Fruit fly (Drosophila melanogaster) whole organism, prepupa: ENCODE measurements around the gene stg.

Experiments used
- CG10669 ChIP-seq: fragments of 200-800 bp; sonication (Bioruptor generic); optimal IDR thresholded peaks from 3 replicates; lab custom pipeline; 2018; ENCODE audit warnings: missing biosample characterization, mild to moderate bottlenecking, missing genetic modification characterization, moderate library complexity
- CG11294 ChIP-seq: fragments of 200-800 bp; sonication (Bioruptor generic); IDR thresholded peaks from 2 replicates; pipeline ENCODE4 v1.3.6; 2022; ENCODE audit warnings: missing biosample characterization, missing genetic modification characterization
- CG11762 ChIP-seq: fragments of 200-800 bp; sonication (Bioruptor generic); optimal IDR thresholded peaks from 3 replicates; lab custom pipeline; 2016; ENCODE audit warnings: missing biosample characterization, missing genetic modification characterization; ENCODE audit not compliant: insufficient read depth
- CG11902 ChIP-seq: fragments of 200-800 bp; sonication (Bioruptor generic); optimal IDR thresholded peaks from 3 replicates; lab custom pipeline; 2016; ENCODE audit warnings: missing biosample characterization, missing genetic modification characterization
- CG1621 ChIP-seq: fragments of 200-800 bp; sonication (Bioruptor generic); optimal IDR thresholded peaks from 3 replicates; lab custom pipeline; 2018; ENCODE audit warnings: missing biosample characterization, mild to moderate bottlenecking, missing genetic modification characterization
- CG16779 ChIP-seq: fragments of 200-800 bp; sonication (Bioruptor generic); optimal IDR thresholded peaks from 3 replicates; lab custom pipeline; 2017; ENCODE audit warnings: missing biosample characterization, mild to moderate bottlenecking, missing genetic modification characterization
- CG3032 ChIP-seq: fragments of 200-800 bp; optimal IDR thresholded peaks from 2 replicates; lab custom pipeline; 2019; ENCODE audit warnings: missing biosample characterization, mild to moderate bottlenecking, missing genetic modification characterization, moderate library complexity
- CG31627 ChIP-seq: fragments of 200-800 bp; sonication (Bioruptor generic); optimal IDR thresholded peaks from 3 replicates; lab custom pipeline; 2016; ENCODE audit warnings: missing biosample characterization, missing genetic modification characterization
- CG34406 ChIP-seq: fragments of 200-800 bp; sonication (Bioruptor generic); optimal IDR thresholded peaks from 3 replicates; lab custom pipeline; 2016; ENCODE audit warnings: missing biosample characterization, missing genetic modification characterization
- CG3919 ChIP-seq: fragments of 200-800 bp; sonication (Bioruptor generic); optimal IDR thresholded peaks from 3 replicates; lab custom pipeline; 2016; ENCODE audit warnings: missing biosample characterization, missing genetic modification characterization
- CG4318 ChIP-seq: fragments of 200-800 bp; sonication (Bioruptor generic); optimal IDR thresholded peaks from 3 replicates; lab custom pipeline; 2017; ENCODE audit warnings: missing biosample characterization, mild to moderate bottlenecking, missing genetic modification characterization
- CG6163 ChIP-seq: fragments of 200-800 bp; sonication (Bioruptor generic); IDR thresholded peaks from 3 replicates; pipeline ENCODE4 v1.3.6; 2022; ENCODE audit warnings: missing biosample characterization, missing genetic modification characterization
- CG6276 ChIP-seq: fragments of 200-800 bp; sonication (Bioruptor generic); optimal IDR thresholded peaks from 2 replicates; lab custom pipeline; 2017; ENCODE audit warnings: missing biosample characterization, mild to moderate bottlenecking, missing genetic modification characterization
- CG6792 ChIP-seq: fragments of 200-800 bp; sonication (Bioruptor generic); optimal IDR thresholded peaks from 3 replicates; lab custom pipeline; 2016; ENCODE audit warnings: missing biosample characterization, missing genetic modification characterization
- CG6808 ChIP-seq: fragments of 200-800 bp; sonication (Bioruptor generic); optimal IDR thresholded peaks from 3 replicates; lab custom pipeline; 2017; ENCODE audit warnings: missing biosample characterization, missing genetic modification characterization, mild to moderate bottlenecking, moderate library complexity, missing genetic modification reagents
- CG6854 ChIP-seq: fragments of 200-800 bp; sonication (Bioruptor generic); optimal IDR thresholded peaks from 2 replicates; lab custom pipeline; 2017; ENCODE audit warnings: missing biosample characterization, mild to moderate bottlenecking, missing genetic modification characterization
- CG7368 ChIP-seq: fragments of 200-800 bp; sonication (Bioruptor generic); optimal IDR thresholded peaks from 3 replicates; lab custom pipeline; 2016; ENCODE audit warnings: missing biosample characterization, missing genetic modification characterization
- CG8319 ChIP-seq: fragments of 200-800 bp; sonication (Bioruptor generic); optimal IDR thresholded peaks from 3 replicates; lab custom pipeline; 2016; ENCODE audit warnings: missing biosample characterization, missing genetic modification characterization
- CG8632 ChIP-seq: fragments of 200-800 bp; sonication (Bioruptor generic); optimal IDR thresholded peaks from 3 replicates; lab custom pipeline; 2016; ENCODE audit warnings: missing biosample characterization, missing genetic modification characterization
- CG9139 ChIP-seq: fragments of 200-800 bp; sonication (Bioruptor generic); optimal IDR thresholded peaks from 3 replicates; lab custom pipeline; 2017; ENCODE audit warnings: missing biosample characterization, mild to moderate bottlenecking, missing genetic modification characterization
- Eip75B ChIP-seq: fragments of 200-800 bp; sonication (Bioruptor generic); optimal IDR thresholded peaks from 3 replicates; lab custom pipeline; 2016; ENCODE audit warnings: missing biosample characterization, missing genetic modification characterization
- Eip93F ChIP-seq: fragments of 200-800 bp; sonication (Bioruptor generic); optimal IDR thresholded peaks from 2 replicates; lab custom pipeline; 2016; ENCODE audit warnings: missing biosample characterization, mild to moderate bottlenecking, missing genetic modification characterization
- Ets21C ChIP-seq: fragments of 200-800 bp; sonication (Bioruptor generic); optimal IDR thresholded peaks from 3 replicates; lab custom pipeline; 2016; ENCODE audit warnings: missing biosample characterization, missing genetic modification characterization
- Gug ChIP-seq: fragments of 200-800 bp; sonication (Bioruptor generic); IDR thresholded peaks from 2 replicates; pipeline ENCODE4 v1.3.6; 2022; ENCODE audit warnings: missing biosample characterization, missing genetic modification characterization
- Hr38 ChIP-seq: sonication (Bioruptor generic); optimal IDR thresholded peaks from 2 replicates; lab custom pipeline; 2016; ENCODE audit warnings: missing biosample characterization, missing genetic modification characterization
- Hr39 ChIP-seq: fragments of 200-800 bp; sonication (Bioruptor generic); optimal IDR thresholded peaks from 2 replicates; lab custom pipeline; 2016; ENCODE audit warnings: missing biosample characterization, missing genetic modification characterization
- Hr4 ChIP-seq: fragments of 200-800 bp; sonication (Bioruptor generic); optimal IDR thresholded peaks from 3 replicates; lab custom pipeline; 2016; ENCODE audit warnings: missing biosample characterization, missing genetic modification characterization
- Lpt ChIP-seq: fragments of 200-800 bp; sonication (Bioruptor generic); optimal IDR thresholded peaks from 3 replicates; lab custom pipeline; 2016; ENCODE audit warnings: missing biosample characterization, missing genetic modification characterization
- Met ChIP-seq: fragments of 200-800 bp; sonication (Bioruptor generic); optimal IDR thresholded peaks from 3 replicates; lab custom pipeline; 2016; ENCODE audit warnings: missing biosample characterization, missing genetic modification characterization
- OdsH ChIP-seq: fragments of 200-800 bp; sonication (Bioruptor generic); optimal IDR thresholded peaks from 3 replicates; lab custom pipeline; 2016; ENCODE audit warnings: missing biosample characterization, missing genetic modification characterization
- Sox102F ChIP-seq: fragments of 200-800 bp; sonication (Bioruptor generic); optimal IDR thresholded peaks from 2 replicates; lab custom pipeline; 2016; ENCODE audit warnings: missing biosample characterization, mild to moderate bottlenecking, missing genetic modification characterization
- Sox14 ChIP-seq: fragments of 200-800 bp; sonication (Bioruptor generic); optimal IDR thresholded peaks from 3 replicates; lab custom pipeline; 2016; ENCODE audit warnings: missing biosample characterization, missing genetic modification characterization
- achi ChIP-seq: fragments of 200-800 bp; sonication (Bioruptor generic); optimal IDR thresholded peaks from 3 replicates; lab custom pipeline; 2016; ENCODE audit warnings: missing biosample characterization, missing genetic modification characterization
- cyc ChIP-seq: fragments of 200-800 bp; sonication (Bioruptor generic); optimal IDR thresholded peaks from 3 replicates; lab custom pipeline; 2016; ENCODE audit warnings: missing biosample characterization, missing genetic modification characterization
- dac ChIP-seq: fragments of 200-800 bp; sonication (Bioruptor generic); optimal IDR thresholded peaks from 2 replicates; lab custom pipeline; 2017; ENCODE audit warnings: missing biosample characterization, mild to moderate bottlenecking, missing genetic modification characterization
- dsx ChIP-seq: fragments of 200-800 bp; optimal IDR thresholded peaks from 3 replicates; lab custom pipeline; 2019; ENCODE audit warnings: missing biosample characterization, mild to moderate bottlenecking, missing genetic modification characterization, moderate library complexity; ENCODE audit not compliant: poor library complexity, severe bottlenecking
- eg ChIP-seq: fragments of 200-800 bp; sonication (Bioruptor generic); IDR thresholded peaks from 3 replicates; pipeline ENCODE4 v1.3.6; 2022; ENCODE audit warnings: missing biosample characterization, missing genetic modification characterization
- esn ChIP-seq: fragments of 200-800 bp; sonication (Bioruptor generic); optimal IDR thresholded peaks from 2 replicates; lab custom pipeline; 2016; ENCODE audit warnings: missing biosample characterization, mild to moderate bottlenecking, missing genetic modification characterization, moderate library complexity
- fkh ChIP-seq: fragments of 200-800 bp; sonication (Bioruptor generic); optimal IDR thresholded peaks from 3 replicates; lab custom pipeline; 2017; ENCODE audit warnings: missing biosample characterization, mild to moderate bottlenecking, missing genetic modification characterization, moderate library complexity
- lz ChIP-seq: fragments of 200-800 bp; sonication (Bioruptor generic); optimal IDR thresholded peaks from 3 replicates; lab custom pipeline; 2016; ENCODE audit warnings: missing biosample characterization, missing genetic modification characterization
- net ChIP-seq: fragments of 200-800 bp; sonication (Bioruptor generic); optimal IDR thresholded peaks from 3 replicates; lab custom pipeline; 2016; ENCODE audit warnings: missing biosample characterization, missing genetic modification characterization
- pdm3 ChIP-seq: fragments of 200-800 bp; sonication (Bioruptor generic); optimal IDR thresholded peaks from 3 replicates; lab custom pipeline; 2016; ENCODE audit warnings: missing biosample characterization, missing genetic modification characterization
- salr ChIP-seq, 2 experiments: fragments of 200-800 bp; sonication (Bioruptor generic); optimal IDR thresholded peaks; 3 replicates each; lab custom pipeline; 2016 to 2018; ENCODE audit warnings: missing biosample characterization in 2 of 2, missing genetic modification characterization in 2 of 2, mild to moderate bottlenecking in 1 of 2
- ss ChIP-seq, 2 experiments: fragments of 200-800 bp; sonication (Bioruptor generic); optimal IDR thresholded peaks; 2 replicates in 1 of 2; 3 replicates in 1 of 2; lab custom pipeline; 2017 to 2018; ENCODE audit warnings: mild to moderate bottlenecking in 2 of 2, missing biosample characterization in 2 of 2, missing genetic modification characterization in 2 of 2, moderate library complexity in 1 of 2
- svp ChIP-seq: fragments of 200-800 bp; sonication (Bioruptor generic); peaks from one replicate; lab custom pipeline; 2016; ENCODE audit warnings: missing biosample characterization, missing genetic modification characterization
- topi ChIP-seq: fragments of 200-800 bp; sonication (Bioruptor generic); optimal IDR thresholded peaks from 3 replicates; lab custom pipeline; 2016; ENCODE audit warnings: missing biosample characterization, missing genetic modification characterization

Gene stg

dm6 chr3R:29207996-29208395 lies 47.6 kb downstream of the stg start (continued):
- TF ChIP-seq achi (GFP tag; lab: Kevin White, UChicago): peak; percentile 84
- peak; percentile 73 for TF ChIP-seq CG6808 (GFP tag; lab: Kevin White, UChicago)
- TF ChIP-seq CG6854 (GFP tag; lab: Kevin White, UChicago): no peak
- peak; percentile 5 for TF ChIP-seq CG11902 (GFP tag; lab: Kevin White, UChicago)
- TF ChIP-seq CG3032 (tag; lab: Kevin White, UChicago): peak; percentile 80
- TF ChIP-seq fkh (GFP tag; lab: Kevin White, UChicago): no peak
- peak; percentile 61 for TF ChIP-seq lz (GFP tag; lab: Kevin White, UChicago)
- TF ChIP-seq CG11294 (GFP tag; lab: Robert Waterston, UW): peak; percentile 77
- TF ChIP-seq topi (GFP tag; lab: Kevin White, UChicago): peak; percentile 69
- TF ChIP-seq CG3919 (GFP tag; lab: Kevin White, UChicago): peak; percentile 79
- TF ChIP-seq Sox14 (GFP tag; lab: Kevin White, UChicago): peak; percentile 83
- peak; percentile 82 for TF ChIP-seq dsx (GFP tag; lab: Kevin White, UChicago)
- TF ChIP-seq CG1621: peak; percentile 78
- TF ChIP-seq Lpt (GFP tag; lab: Kevin White, UChicago): peak; percentile 77
- peak; percentile 88 for TF ChIP-seq CG6276 (GFP tag; lab: Kevin White, UChicago)
- TF ChIP-seq cyc (GFP tag; lab: Kevin White, UChicago): peak; percentile 25
- peak; percentile 59 for TF ChIP-seq CG9139
- TF ChIP-seq CG8319: no peak
- TF ChIP-seq Gug: peak; percentile 80
- peak; percentile 81 for TF ChIP-seq Eip75B (GFP tag; lab: Kevin White, UChicago)
- TF ChIP-seq pdm3 (GFP tag; lab: Kevin White, UChicago): peak; percentile 81

DNA sequence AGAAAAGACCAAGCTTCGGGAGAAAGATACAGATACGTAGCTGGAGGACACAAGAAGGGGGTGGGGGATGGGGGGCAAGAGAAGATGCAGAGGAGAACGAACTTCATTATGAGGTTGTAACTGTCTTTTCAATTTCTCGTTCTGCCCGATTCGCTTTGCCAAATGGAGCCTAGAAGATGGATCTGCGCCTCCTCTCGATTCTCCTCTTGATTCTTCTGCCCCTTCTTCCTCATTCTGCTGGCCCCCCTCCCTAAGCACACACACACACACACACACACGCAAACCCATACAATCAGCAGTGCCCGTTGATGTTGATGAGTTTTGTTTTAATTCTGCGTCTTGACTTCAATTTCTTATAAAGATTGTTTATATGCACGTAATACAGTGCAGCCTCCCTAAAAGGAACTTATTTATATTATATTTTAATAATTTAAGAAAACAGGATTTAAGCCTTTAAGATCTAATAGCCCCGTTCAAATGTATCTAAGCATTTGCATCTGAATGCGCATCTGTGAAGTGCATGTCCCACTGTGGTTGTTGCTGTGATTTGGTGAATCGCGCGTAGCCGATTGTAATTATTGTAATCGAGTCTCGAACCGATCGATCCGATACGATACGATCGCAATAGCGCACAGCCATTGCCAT lies 48.5 kb downstream of the stg start:
- peak; percentile 83 for TF ChIP-seq CG6854 (GFP tag; lab: Kevin White, UChicago)
- peak; percentile 77 for TF ChIP-seq dac (GFP tag; lab: Kevin White, UChicago)
- peak; percentile 58 for TF ChIP-seq Ets21C (GFP tag; lab: Kevin White, UChicago)
- TF ChIP-seq CG16779 (tag; lab: Kevin White, UChicago): peak; percentile 81
- TF ChIP-seq Hr4 (GFP tag; lab: Kevin White, UChicago): peak; percentile 87
- TF ChIP-seq pdm3 (GFP tag; lab: Kevin White, UChicago): peak; percentile 85
- peak; percentile 87 for TF ChIP-seq esn
- TF ChIP-seq Gug: peak; percentile 86
- TF ChIP-seq Hr38 (GFP tag; lab: Kevin White, UChicago): no peak
- peak; percentile 72 for TF ChIP-seq CG11762 (GFP tag; lab: Kevin White, UChicago)
- peak; percentile 83 for TF ChIP-seq CG6792
- TF ChIP-seq CG1621: peak; percentile 89
- peak; percentile 86 for TF ChIP-seq Met
- peak; percentile 81 for TF ChIP-seq CG11294 (GFP tag; lab: Robert Waterston, UW)
- peak; percentile 94 for TF ChIP-seq CG10669
- TF ChIP-seq achi (GFP tag; lab: Kevin White, UChicago): peak; percentile 87
- peak; percentile 83 for TF ChIP-seq Sox14 (GFP tag; lab: Kevin White, UChicago)
- peak; percentile 97 for TF ChIP-seq svp
- peak; percentile 84 for TF ChIP-seq net (GFP tag; lab: Kevin White, UChicago)
- peak; percentile 79 for TF ChIP-seq CG9139
- TF ChIP-seq Lpt (GFP tag; lab: Kevin White, UChicago): peak; percentile 44
- TF ChIP-seq CG6276 (GFP tag; lab: Kevin White, UChicago): peak; percentile 85
- peak; percentile 77 for TF ChIP-seq Eip75B (GFP tag; lab: Kevin White, UChicago)
- peak; percentile 91 for TF ChIP-seq dsx (GFP tag; lab: Kevin White, UChicago)
- peak; percentile 90 for TF ChIP-seq CG34406 (GFP tag; lab: Kevin White, UChicago)
- peak; percentile 82 for TF ChIP-seq Hr39 (GFP tag; lab: Kevin White, UChicago)
- TF ChIP-seq OdsH: peak; percentile 91
- peak; percentile 83 for TF ChIP-seq Sox102F (GFP tag; lab: Kevin White, UChicago)
- TF ChIP-seq CG8632 (GFP tag; lab: Kevin White, UChicago): peak; percentile 84
- peak; percentile 56 to 88 for TF ChIP-seq salr (GFP tag; optimal IDR thresholded peaks at IDR 0.05; lab: Kevin White, UChicago)
- TF ChIP-seq CG7368 (GFP tag; lab: Kevin White, UChicago): peak; percentile 79
- TF ChIP-seq eg (GFP tag; lab: Robert Waterston, UW): peak; percentile 95
- TF ChIP-seq Eip93F (GFP tag; lab: Kevin White, UChicago): peak; percentile 80
- TF ChIP-seq ss (GFP tag; optimal IDR thresholded peaks at IDR 0.05; lab: Kevin White, UChicago): peak; percentile 91 to 92
- TF ChIP-seq CG8319: peak; percentile 69
- TF ChIP-seq CG31627 (GFP tag; lab: Kevin White, UChicago): peak; percentile 76
- peak; percentile 91 for TF ChIP-seq CG3919 (GFP tag; lab: Kevin White, UChicago)
- peak; percentile 95 for TF ChIP-seq CG3032 (tag; lab: Kevin White, UChicago)
- peak; percentile 96 for TF ChIP-seq CG6163 (GFP tag; lab: Robert Waterston, UW)
- peak; percentile 83 for TF ChIP-seq CG4318 (GFP tag; lab: Kevin White, UChicago)
